Fruit fly (Drosophila melanogaster): ENCODE data around the gene CG13474.

The CG13474 gene

DNA sequence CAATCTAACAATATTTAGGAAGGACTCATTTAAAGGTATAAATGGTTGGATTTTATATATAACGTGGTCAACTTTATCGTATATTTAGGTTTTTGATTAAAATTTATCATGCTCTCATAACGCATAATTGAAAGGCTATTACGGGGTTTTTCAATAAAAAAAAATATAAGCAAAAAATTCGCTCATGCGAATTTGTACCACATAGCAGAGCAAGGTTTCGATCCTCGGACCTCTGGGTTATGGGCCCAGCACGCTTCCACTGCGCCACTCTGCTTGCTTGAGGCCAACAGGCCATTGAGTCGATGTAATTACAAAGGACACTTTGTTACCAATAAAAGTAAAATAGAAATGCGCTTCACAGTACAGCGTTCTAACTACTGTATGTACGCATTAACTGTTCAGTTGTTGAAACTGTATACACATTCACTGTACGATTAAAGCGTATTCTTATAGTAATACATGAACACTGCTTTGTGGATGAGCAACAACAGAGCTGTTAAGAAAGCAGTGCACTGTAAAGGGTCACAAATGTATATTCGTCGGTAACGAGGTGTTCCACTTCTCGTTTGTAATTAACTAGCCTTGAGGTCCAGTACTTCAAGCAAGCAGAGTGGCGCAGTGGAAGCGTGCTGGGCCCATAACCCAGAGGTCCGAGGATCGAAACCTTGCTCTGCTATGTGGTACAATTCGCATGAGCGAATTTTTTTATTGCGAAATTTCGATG, 23.0 kb downstream of the CG13474 start (continued):
- TF ChIP-seq NfI (GFP tag; optimal IDR thresholded peaks at IDR 0.05) (no peak), BEAF-32 (GFP tag; optimal IDR thresholded peaks at IDR 0.05) (no peak), az2 (GFP tag; optimal IDR thresholded peaks at IDR 0.05) (no peak), Ets65A (GFP tag) (no peak), CG15696 (tag; optimal IDR thresholded peaks at IDR 0.05) (no peak), Abd-B (GFP tag; optimal IDR thresholded peaks at IDR 0.05) (no peak), knrl (GFP tag; IDR thresholded peaks at IDR 0.05; ENCODE audit: partially characterized antibody) (peak; percentile 71), CG17568 (GFP tag; optimal IDR thresholded peaks at IDR 0.05) (no peak), Taf1 (GFP tag; IDR thresholded peaks at IDR 0.05) (no peak), CG10654 (GFP tag; optimal IDR thresholded peaks at IDR 0.05) (no peak), CG11093 (GFP tag; IDR thresholded peaks at IDR 0.05) (no peak), CG43689 (GFP tag; IDR thresholded peaks at IDR 0.05) (no peak), Mes4 (GFP tag; optimal IDR thresholded peaks at IDR 0.05) (no peak), ac (GFP tag; optimal IDR thresholded peaks at IDR 0.05) (no peak), CG11504 (tag; optimal IDR thresholded peaks at IDR 0.05) (peak; percentile 13), shn (GFP tag; optimal IDR thresholded peaks at IDR 0.05) (no peak), eve (GFP tag; optimal IDR thresholded peaks at IDR 0.05) (no peak), CG10366 (GFP tag; IDR thresholded peaks at IDR 0.05) (no peak), CG9876 (GFP tag; optimal IDR thresholded peaks at IDR 0.05) (no peak), Scr (GFP tag; IDR thresholded peaks at IDR 0.05; ENCODE audit: partially characterized antibody) (peak; percentile 73), bab2 (GFP tag; optimal IDR thresholded peaks at IDR 0.05) (no peak), CG4328 (GFP tag; optimal IDR thresholded peaks at IDR 0.05) (no peak), grau (tag; optimal IDR thresholded peaks at IDR 0.05) (peak; percentile 57), CG15073 (GFP tag; optimal IDR thresholded peaks at IDR 0.05) (no peak), CG3163 (GFP tag; optimal IDR thresholded peaks at IDR 0.05) (no peak), MESR4 (GFP tag; optimal IDR thresholded peaks at IDR 0.05) (no peak), CG11398 (GFP tag; optimal IDR thresholded peaks at IDR 0.05) (no peak), Camta (GFP tag; optimal IDR thresholded peaks at IDR 0.05) (no peak), CG13624 (GFP tag; optimal IDR thresholded peaks at IDR 0.05) (peak; percentile 11), Xrp1 (GFP tag; IDR thresholded peaks at IDR 0.05) (no peak), CG12659 (GFP tag; optimal IDR thresholded peaks at IDR 0.05) (no peak), disco-r (GFP tag; optimal IDR thresholded peaks at IDR 0.05) (no peak), ci (GFP tag; IDR thresholded peaks at IDR 0.05) (no peak), CG10543 (GFP tag; optimal IDR thresholded peaks at IDR 0.05) (no peak), zf30C (GFP tag; optimal IDR thresholded peaks at IDR 0.05) (no peak), cad (GFP tag; optimal IDR thresholded peaks at IDR 0.05) (no peak), CG2712 (tag; optimal IDR thresholded peaks at IDR 0.05) (peak; percentile 37), CG5180 (GFP tag; optimal IDR thresholded peaks at IDR 0.05) (no peak), Atf6 (GFP tag; IDR thresholded peaks at IDR 0.05) (no peak), CG32767 (GFP tag; IDR thresholded peaks at IDR 0.05) (no peak), fu2 (GFP tag; optimal IDR thresholded peaks at IDR 0.05) (no peak), Tbp (GFP tag; optimal IDR thresholded peaks at IDR 0.05) (no peak), CG12219 (GFP tag; optimal IDR thresholded peaks at IDR 0.05) (no peak), Ptx1 (GFP tag; IDR thresholded peaks at IDR 0.05) (no peak), Dfd (GFP tag; optimal IDR thresholded peaks at IDR 0.05) (peak in 1 of 2 experiments; percentile 95), CG32772 (GFP tag; IDR thresholded peaks at IDR 0.05) (no peak), Doc2 (GFP tag; IDR thresholded peaks at IDR 0.05) (no peak), slbo (GFP tag; IDR thresholded peaks at IDR 0.05) (no peak), Dref (GFP tag; IDR thresholded peaks at IDR 0.05) (no peak), NC2β (GFP tag; optimal IDR thresholded peaks at IDR 0.05) (no peak), CG13287 (GFP tag; IDR thresholded peaks at IDR 0.05; ENCODE audit: partially characterized antibody) (peak; percentile 67; the same call in 1 of the 2 replicates)

Measured in whole organism, embryonic.